In the genomic region with DNA sequence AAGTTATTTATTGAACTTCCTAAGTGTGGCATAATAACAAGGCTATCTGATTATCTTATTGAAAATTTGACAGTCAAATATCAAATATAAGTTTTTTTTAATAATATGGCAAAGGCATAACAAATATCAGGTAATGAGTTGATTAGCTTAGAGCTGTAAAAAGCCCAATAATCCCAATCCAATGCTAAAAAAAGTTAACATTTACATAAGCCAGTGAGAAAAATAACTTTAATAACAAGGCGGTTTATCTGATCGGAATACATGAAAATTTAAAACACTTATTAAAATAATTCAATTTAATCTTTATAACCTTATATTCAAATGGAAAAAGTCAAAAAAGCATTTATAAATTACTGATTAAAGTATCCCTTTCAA, we compare ENCODE assay signal across 4 fruit fly cellular contexts.
TF ChIP-seq lines count a peak whose summit lies in the region.

No protein-coding gene starts in this region.

- no peak for TF ChIP-seq CTCF in whole organism, embryonic (GFP tag; optimal IDR thresholded peaks at IDR 0.05; lab: Kevin White, UChicago)

TF ChIP-seq in whole organism, adult, 20 proteins besides CTCF, POLR2A, EP300 and RAD21:
- TF ChIP-seq Clk (GFP tag; optimal IDR thresholded peaks at IDR 0.05; lab: Kevin White, UChicago), result no peak
- peak; percentile 32 for TF ChIP-seq toe (GFP tag; optimal IDR thresholded peaks at IDR 0.05; lab: Kevin White, UChicago)

TF ChIP-seq in whole organism, embryonic, 481 proteins besides CTCF, POLR2A, EP300 and RAD21 (continues in another document):
- TF ChIP-seq pros (GFP tag; optimal IDR thresholded peaks at IDR 0.05; lab: Kevin White, UChicago) (no peak), Mes4 (GFP tag; optimal IDR thresholded peaks at IDR 0.05; lab: Kevin White, UChicago) (no peak), exex (tag; optimal IDR thresholded peaks at IDR 0.05; lab: Kevin White, UChicago) (no peak), CG7786 (GFP tag; optimal IDR thresholded peaks at IDR 0.05; lab: Kevin White, UChicago) (no peak), fd102C (GFP tag; optimal IDR thresholded peaks at IDR 0.05; lab: Kevin White, UChicago) (no peak), CG12769 (tag; optimal IDR thresholded peaks at IDR 0.05; lab: Kevin White, UChicago) (no peak), bbx (GFP tag; IDR thresholded peaks at IDR 0.05; lab: Robert Waterston, UW; ENCODE audit: partially characterized antibody) (no peak), CrebB (tag; optimal IDR thresholded peaks at IDR 0.05; lab: Kevin White, UChicago) (no peak), Xrp1 (GFP tag; IDR thresholded peaks at IDR 0.05; lab: Robert Waterston, UW) (no peak), pb (GFP tag; optimal IDR thresholded peaks at IDR 0.05; lab: Kevin White, UChicago) (no peak), bab2 (GFP tag; optimal IDR thresholded peaks at IDR 0.05; lab: Kevin White, UChicago) (no peak), CG6854 (GFP tag; optimal IDR thresholded peaks at IDR 0.05; lab: Kevin White, UChicago) (no peak), tll (GFP tag; optimal IDR thresholded peaks at IDR 0.05; lab: Kevin White, UChicago) (no peak), CG8290 (GFP tag; optimal IDR thresholded peaks at IDR 0.05; lab: Kevin White, UChicago) (no peak), CG8290 (tag; optimal IDR thresholded peaks at IDR 0.05; lab: Kevin White, UChicago) (no peak), gt (GFP tag; IDR thresholded peaks at IDR 0.05; lab: Robert Waterston, UW) (no peak), Stat92E (GFP tag; optimal IDR thresholded peaks at IDR 0.05; lab: Kevin White, UChicago) (no peak), da (GFP tag; optimal IDR thresholded peaks at IDR 0.05; lab: Kevin White, UChicago) (no peak), NC2β (GFP tag; optimal IDR thresholded peaks at IDR 0.05; lab: Kevin White, UChicago) (no peak), chn (GFP tag; optimal IDR thresholded peaks at IDR 0.05; lab: Kevin White, UChicago) (no peak), CG13287 (GFP tag; IDR thresholded peaks at IDR 0.05; lab: Robert Waterston, UW; ENCODE audit: partially characterized antibody) (no peak), chif (GFP tag; optimal IDR thresholded peaks at IDR 0.05; lab: Kevin White, UChicago) (no peak), HLH54F (GFP tag; optimal IDR thresholded peaks at IDR 0.05; lab: Kevin White, UChicago) (no peak), luna (GFP tag; optimal IDR thresholded peaks at IDR 0.05; lab: Kevin White, UChicago) (no peak), bcd (GFP tag; optimal IDR thresholded peaks at IDR 0.05; lab: Kevin White, UChicago) (no peak), peb (GFP tag; IDR thresholded peaks at IDR 0.05; lab: Robert Waterston, UW) (no peak), Med (GFP tag; lab: Kevin White, UChicago) (no peak), inv (GFP tag; IDR thresholded peaks at IDR 0.05; lab: Robert Waterston, UW; ENCODE audit: partially characterized antibody) (no peak), fd3F (GFP tag; optimal IDR thresholded peaks at IDR 0.05; lab: Kevin White, UChicago) (no peak), sr (GFP tag; IDR thresholded peaks at IDR 0.05; lab: Robert Waterston, UW) (no peak)

TF ChIP-seq in whole organism, prepupa, 60 proteins besides CTCF, POLR2A, EP300 and RAD21:
- TF ChIP-seq Ets21C (GFP tag; optimal IDR thresholded peaks at IDR 0.05; lab: Kevin White, UChicago) (no peak), CG32006 (GFP tag; optimal IDR thresholded peaks at IDR 0.05; lab: Kevin White, UChicago) (peak; percentile 25), topi (GFP tag; optimal IDR thresholded peaks at IDR 0.05; lab: Kevin White, UChicago) (no peak), fd59A (GFP tag; optimal IDR thresholded peaks at IDR 0.05; lab: Kevin White, UChicago) (peak; percentile 1), net (GFP tag; optimal IDR thresholded peaks at IDR 0.05; lab: Kevin White, UChicago) (no peak), Smox (GFP tag; optimal IDR thresholded peaks at IDR 0.05; lab: Kevin White, UChicago) (peak; percentile 23), Hr4 (GFP tag; optimal IDR thresholded peaks at IDR 0.05; lab: Kevin White, UChicago) (peak; percentile 6)

TF ChIP-seq in whole organism, wandering third instar larva, 38 proteins besides CTCF, POLR2A, EP300 and RAD21:
- TF ChIP-seq Myc (optimal IDR thresholded peaks at IDR 0.05; lab: Kevin White, UChicago) (peak; percentile 100), brk (GFP tag; optimal IDR thresholded peaks at IDR 0.05; lab: Kevin White, UChicago) (no peak), ey (GFP tag; optimal IDR thresholded peaks at IDR 0.05; lab: Kevin White, UChicago) (no peak), N (GFP tag; optimal IDR thresholded peaks at IDR 0.05; lab: Kevin White, UChicago) (no peak), psq (GFP tag; optimal IDR thresholded peaks at IDR 0.05; lab: Kevin White, UChicago) (no peak), Sp1 (GFP tag; optimal IDR thresholded peaks at IDR 0.05; lab: Kevin White, UChicago) (no peak), Dfd (GFP tag; optimal IDR thresholded peaks at IDR 0.05; lab: Kevin White, UChicago) (no peak), Mio (GFP tag; optimal IDR thresholded peaks at IDR 0.05; lab: Kevin White, UChicago) (no peak), fru (GFP tag; optimal IDR thresholded peaks at IDR 0.05; lab: Kevin White, UChicago) (no peak)
TF ChIP-seq in whole organism, wandering third instar larva: peak in this region for 1.
